Worm (Caenorhabditis elegans) whole organism, L1 larva: ENCODE measurements around the gene cuc-1.

Experiments used
- C04F5.9 ChIP-seq: sonication (generic microtip); optimal IDR thresholded peaks from 2 replicates; lab custom pipeline; 2016; ENCODE audit warnings: missing genetic modification characterization, missing compliant biosample characterization
- C16A3.4 ChIP-seq: fragments of 150-350 bp; optimal IDR thresholded peaks from 2 replicates; lab custom pipeline; 2014; ENCODE audit warnings: missing biosample characterization, missing genetic modification characterization
- F16B12.6 ChIP-seq: fragments of 150-350 bp; optimal IDR thresholded peaks from 2 replicates; lab custom pipeline; 2014; ENCODE audit warnings: missing biosample characterization, missing genetic modification characterization
- Y116A8C.19 ChIP-seq: sonication (generic microtip); optimal IDR thresholded peaks from 2 replicates; lab custom pipeline; 2016; ENCODE audit warnings: missing compliant biosample characterization, missing genetic modification characterization, borderline replicate concordance
- aha-1 ChIP-seq: fragments of 150-350 bp; optimal IDR thresholded peaks from 2 replicates; lab custom pipeline; 2014; ENCODE audit warnings: missing biosample characterization, missing genetic modification characterization
- alr-1 ChIP-seq: fragments of 200-800 bp; sonication (Bioruptor generic); optimal IDR thresholded peaks from 2 replicates; lab custom pipeline; 2018; ENCODE audit warnings: borderline replicate concordance, mild to moderate bottlenecking, missing genetic modification characterization, missing compliant biosample characterization
- aly-2 ChIP-seq: fragments of 150-350 bp; optimal IDR thresholded peaks from 2 replicates; lab custom pipeline; 2014; ENCODE audit warnings: missing biosample characterization, missing genetic modification characterization
- ama-1 ChIP-seq: fragments of 150-350 bp; optimal IDR thresholded peaks from 2 replicates; lab custom pipeline; 2014
- blmp-1 ChIP-seq: fragments of 150-350 bp; optimal IDR thresholded peaks from 2 replicates; lab custom pipeline; 2014; ENCODE audit warnings: missing biosample characterization, missing genetic modification characterization
- ceh-63 ChIP-seq: fragments of 200-800 bp; sonication (Bioruptor generic); optimal IDR thresholded peaks from 2 replicates; lab custom pipeline; 2018; ENCODE audit warnings: mild to moderate bottlenecking, missing genetic modification characterization, missing compliant biosample characterization
- dsc-1 ChIP-seq: sonication (generic microtip); optimal IDR thresholded peaks from 2 replicates; lab custom pipeline; 2016; ENCODE audit warnings: mild to moderate bottlenecking, missing genetic modification characterization, missing compliant biosample characterization
- efl-3 ChIP-seq: fragments of 200-800 bp; sonication (Bioruptor generic); optimal IDR thresholded peaks from 2 replicates; lab custom pipeline; 2018; ENCODE audit warnings: mild to moderate bottlenecking, missing genetic modification characterization, missing compliant biosample characterization
- egl-13 ChIP-seq: sonication (generic microtip); optimal IDR thresholded peaks from 2 replicates; lab custom pipeline; 2016; ENCODE audit warnings: missing genotype, missing genetic modification reagents, missing genetic modification characterization, missing compliant biosample characterization
- egl-27 ChIP-seq, 2 experiments: fragments of 150-350 bp in 1 of 2; sonication (generic microtip); optimal IDR thresholded peaks; 3 replicates each; lab custom pipeline; 2017 to 2018; ENCODE audit warnings: missing biosample characterization in 2 of 2, missing genetic modification characterization in 2 of 2, missing genetic modification reagents in 2 of 2
- elt-2 ChIP-seq: sonication (generic microtip); optimal IDR thresholded peaks from 2 replicates; lab custom pipeline; 2016; ENCODE audit warnings: missing genetic modification characterization, mild to moderate bottlenecking, inconsistent platforms, missing compliant biosample characterization, missing genetic modification reagents
- elt-3 ChIP-seq, 6 experiments: fragments of 150-350 bp in 1 of 6; sonication (generic microtip); optimal IDR thresholded peaks; 2 replicates each; lab custom pipeline; 2017 to 2018; ENCODE audit warnings: missing biosample characterization in 6 of 6, missing genetic modification characterization in 6 of 6, inconsistent platforms in 1 of 6
- ets-5 ChIP-seq: fragments of 200-800 bp; sonication (Bioruptor generic); IDR thresholded peaks from 2 replicates; pipeline ENCODE4 v1.3.6; 2022; ENCODE audit warnings: missing genetic modification characterization, missing compliant biosample characterization
- fkh-10 ChIP-seq: sonication (generic microtip); optimal IDR thresholded peaks from 2 replicates; lab custom pipeline; 2017; ENCODE audit warnings: missing biosample characterization, missing genetic modification reagents, missing genetic modification characterization
- fkh-4 ChIP-seq: sonication (generic microtip); optimal IDR thresholded peaks from 2 replicates; lab custom pipeline; 2016; ENCODE audit warnings: missing compliant biosample characterization, missing genetic modification characterization, borderline replicate concordance
- hlh-17 ChIP-seq: fragments of 200-800 bp; sonication (Bioruptor generic); optimal IDR thresholded peaks from 2 replicates; lab custom pipeline; 2018; ENCODE audit warnings: missing genetic modification characterization, mild to moderate bottlenecking, missing compliant biosample characterization, moderate library complexity, borderline replicate concordance
- hpl-2 ChIP-seq: fragments of 150-350 bp; optimal IDR thresholded peaks from 2 replicates; lab custom pipeline; 2014; ENCODE audit warnings: missing biosample characterization, missing genetic modification reagents, missing genetic modification characterization
- isw-1 ChIP-seq: fragments of 200-800 bp; sonication (Bioruptor generic); IDR thresholded peaks from 2 replicates; pipeline ENCODE4 v1.3.6; 2022; ENCODE audit warnings: missing genetic modification characterization, missing compliant biosample characterization
- lin-13 ChIP-seq: fragments of 150-350 bp; optimal IDR thresholded peaks from 2 replicates; lab custom pipeline; 2014; ENCODE audit warnings: missing biosample characterization, missing genetic modification reagents, missing genetic modification characterization
- lin-14 ChIP-seq: fragments of 200-800 bp; sonication (Bioruptor generic); optimal IDR thresholded peaks from 2 replicates; lab custom pipeline; 2018; ENCODE audit warnings: mild to moderate bottlenecking, missing genetic modification characterization, moderate library complexity, missing compliant biosample characterization
- lin-15B ChIP-seq: fragments of 150-350 bp; sonication (generic microtip); optimal IDR thresholded peaks from 3 replicates; lab custom pipeline; 2014; ENCODE audit warnings: missing biosample characterization, missing genetic modification characterization
- lin-35 ChIP-seq, 2 experiments: fragments of 150-350 bp; optimal IDR thresholded peaks; 2 replicates each; lab custom pipeline; 2014; ENCODE audit warnings: missing biosample characterization in 2 of 2, missing genetic modification characterization in 2 of 2, missing genetic modification reagents in 2 of 2
- lin-39 ChIP-seq: fragments of 150-350 bp; optimal IDR thresholded peaks from 2 replicates; lab custom pipeline; 2014; ENCODE audit warnings: missing biosample characterization, missing genetic modification reagents, missing genetic modification characterization
- mab-9 ChIP-seq: fragments of 200-800 bp; sonication (Bioruptor generic); IDR thresholded peaks from 2 replicates; pipeline ENCODE4 v1.3.6; 2022; ENCODE audit warnings: missing genetic modification reagents, missing genetic modification characterization, missing compliant biosample characterization
- mep-1 ChIP-seq: fragments of 150-350 bp; optimal IDR thresholded peaks from 2 replicates; lab custom pipeline; 2014; ENCODE audit warnings: missing biosample characterization, missing genetic modification characterization
- nhr-11 ChIP-seq: fragments of 150-350 bp; optimal IDR thresholded peaks from 2 replicates; lab custom pipeline; 2014; ENCODE audit warnings: missing biosample characterization, missing genetic modification characterization
- nhr-12 ChIP-seq: sonication (generic microtip); optimal IDR thresholded peaks from 2 replicates; lab custom pipeline; 2017; ENCODE audit warnings: missing biosample characterization, missing genetic modification characterization
- nhr-19 ChIP-seq: fragments of 200-800 bp; sonication (Bioruptor generic); conservative IDR thresholded peaks from 2 replicates; pipeline ENCODE4 v1.3.6; 2022; ENCODE audit warnings: missing genetic modification characterization, missing compliant biosample characterization
- nhr-47 ChIP-seq: sonication (generic microtip); optimal IDR thresholded peaks from 2 replicates; lab custom pipeline; 2016; ENCODE audit warnings: mild to moderate bottlenecking, missing genetic modification characterization, moderate library complexity, missing compliant biosample characterization
- nhr-71 ChIP-seq: sonication (generic microtip); optimal IDR thresholded peaks from 2 replicates; lab custom pipeline; 2016; ENCODE audit warnings: mild to moderate bottlenecking, missing genetic modification characterization, moderate library complexity, missing compliant biosample characterization
- nhr-76 ChIP-seq: sonication (generic microtip); optimal IDR thresholded peaks from 2 replicates; lab custom pipeline; 2017; ENCODE audit warnings: missing biosample characterization, missing genetic modification characterization
- nhr-77 ChIP-seq: fragments of 150-350 bp; optimal IDR thresholded peaks from 2 replicates; lab custom pipeline; 2014; ENCODE audit warnings: missing biosample characterization, missing genetic modification characterization
- nhr-84 ChIP-seq: sonication (generic microtip); optimal IDR thresholded peaks from 2 replicates; lab custom pipeline; 2017; ENCODE audit warnings: missing biosample characterization, missing genetic modification characterization
- nhr-85 ChIP-seq: sonication (generic microtip); peaks from one replicate; lab custom pipeline; 2016; ENCODE audit warnings: missing genetic modification characterization, inconsistent platforms, missing compliant biosample characterization
- rnt-1 ChIP-seq: sonication (generic microtip); optimal IDR thresholded peaks from 2 replicates; lab custom pipeline; 2016; ENCODE audit warnings: mild to moderate bottlenecking, missing genetic modification characterization, moderate library complexity, missing compliant biosample characterization
- skn-1 ChIP-seq: fragments of 150-350 bp; optimal IDR thresholded peaks from 2 replicates; lab custom pipeline; 2014; ENCODE audit warnings: missing biosample characterization, missing genetic modification characterization
- snpc-4 ChIP-seq: fragments of 150-350 bp; optimal IDR thresholded peaks from 2 replicates; lab custom pipeline; 2014; ENCODE audit warnings: missing biosample characterization, missing genetic modification characterization
- snu-23 ChIP-seq: sonication (generic microtip); optimal IDR thresholded peaks from 2 replicates; lab custom pipeline; 2016; ENCODE audit warnings: missing genetic modification characterization, missing compliant biosample characterization
- sox-4 ChIP-seq: sonication (generic microtip); optimal IDR thresholded peaks from 2 replicates; lab custom pipeline; 2016; ENCODE audit warnings: missing genetic modification characterization, missing compliant biosample characterization
- sptf-1 ChIP-seq: fragments of 150-350 bp; optimal IDR thresholded peaks from 2 replicates; lab custom pipeline; 2014; ENCODE audit warnings: missing biosample characterization, missing genetic modification characterization
- sup-37 ChIP-seq: fragments of 200-800 bp; sonication (Bioruptor generic); optimal IDR thresholded peaks from 2 replicates; lab custom pipeline; 2018; ENCODE audit warnings: mild to moderate bottlenecking, missing genetic modification characterization, missing compliant biosample characterization
- swsn-7 ChIP-seq: sonication (generic microtip); optimal IDR thresholded peaks from 2 replicates; lab custom pipeline; 2016; ENCODE audit warnings: missing genetic modification characterization, missing compliant biosample characterization
- unc-30 ChIP-seq: sonication (generic microtip); optimal IDR thresholded peaks from 2 replicates; lab custom pipeline; 2017; ENCODE audit warnings: missing biosample characterization, missing genetic modification characterization
- unc-86 ChIP-seq: sonication (generic microtip); optimal IDR thresholded peaks from 2 replicates; lab custom pipeline; 2016; ENCODE audit warnings: missing genetic modification characterization, missing compliant biosample characterization
- xbp-1 ChIP-seq: sonication (generic microtip); optimal IDR thresholded peaks from 2 replicates; lab custom pipeline; 2016; ENCODE audit warnings: missing genetic modification characterization, missing compliant biosample characterization
- zag-1 ChIP-seq: fragments of 150-350 bp; optimal IDR thresholded peaks from 2 replicates; lab custom pipeline; 2014; ENCODE audit warnings: missing biosample characterization, missing genetic modification characterization
- zip-4 ChIP-seq: fragments of 200-800 bp; sonication (Bioruptor generic); optimal IDR thresholded peaks from 2 replicates; lab custom pipeline; 2018; ENCODE audit warnings: mild to moderate bottlenecking, missing genetic modification characterization, moderate library complexity, missing compliant biosample characterization
- ztf-11 ChIP-seq, 2 experiments: sonication (generic microtip); optimal IDR thresholded peaks; 2 replicates each; lab custom pipeline; 2016 to 2017; ENCODE audit warnings: missing genetic modification characterization in 2 of 2, missing biosample characterization in 1 of 2, missing compliant biosample characterization in 1 of 2

The cuc-1 gene

DNA sequence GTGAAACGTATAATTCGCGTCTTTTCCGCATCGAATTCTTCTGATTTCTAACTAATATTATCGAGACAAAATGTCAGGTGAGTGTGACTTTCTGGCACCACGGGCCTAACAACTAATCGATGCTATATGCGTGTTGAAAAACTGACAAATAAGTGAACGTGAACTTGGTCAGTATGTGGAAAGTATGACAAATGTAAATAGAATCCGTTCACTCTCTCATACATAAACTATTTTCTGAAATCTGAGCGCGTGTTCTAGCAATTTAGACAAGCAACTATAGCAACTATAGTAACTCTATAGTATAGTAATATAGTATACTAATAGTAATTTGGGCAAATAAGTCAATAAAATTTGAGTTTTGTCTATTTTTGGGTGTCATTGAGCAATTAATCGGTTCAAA lies 31.5 kb upstream of the cuc-1 start:
- no peak for TF ChIP-seq hlh-17
- no peak for TF ChIP-seq dsc-1 (tag; lab: Kevin White, UChicago)
- no peak for TF ChIP-seq skn-1 (tag; lab: Kevin White, UChicago)
- no peak for TF ChIP-seq rnt-1 (tag; lab: Kevin White, UChicago)
- no peak for TF ChIP-seq elt-2 (tag; lab: Kevin White, UChicago)
- no peak for TF ChIP-seq ztf-11 (tag; optimal IDR thresholded peaks at IDR 0.05; lab: Kevin White, UChicago)
- TF ChIP-seq zip-4: no peak
- no peak for TF ChIP-seq lin-13
- TF ChIP-seq aha-1: no peak
- no peak for TF ChIP-seq unc-86 (tag; lab: Kevin White, UChicago)
- TF ChIP-seq nhr-11 (tag; lab: Kevin White, UChicago): no peak
- no peak for TF ChIP-seq blmp-1 (tag; lab: Kevin White, UChicago)
- TF ChIP-seq C04F5.9 (tag; lab: Kevin White, UChicago): no peak
- no peak for TF ChIP-seq fkh-10 (GFP tag; lab: Kevin White, UChicago)
- TF ChIP-seq sup-37: no peak
- no peak for TF ChIP-seq nhr-85 (tag; lab: Kevin White, UChicago)
- no peak for TF ChIP-seq nhr-19
- TF ChIP-seq isw-1 (GFP tag; lab: Robert Waterston, UW): no peak
- TF ChIP-seq, all 84 proteins: peak for 0

DNA sequence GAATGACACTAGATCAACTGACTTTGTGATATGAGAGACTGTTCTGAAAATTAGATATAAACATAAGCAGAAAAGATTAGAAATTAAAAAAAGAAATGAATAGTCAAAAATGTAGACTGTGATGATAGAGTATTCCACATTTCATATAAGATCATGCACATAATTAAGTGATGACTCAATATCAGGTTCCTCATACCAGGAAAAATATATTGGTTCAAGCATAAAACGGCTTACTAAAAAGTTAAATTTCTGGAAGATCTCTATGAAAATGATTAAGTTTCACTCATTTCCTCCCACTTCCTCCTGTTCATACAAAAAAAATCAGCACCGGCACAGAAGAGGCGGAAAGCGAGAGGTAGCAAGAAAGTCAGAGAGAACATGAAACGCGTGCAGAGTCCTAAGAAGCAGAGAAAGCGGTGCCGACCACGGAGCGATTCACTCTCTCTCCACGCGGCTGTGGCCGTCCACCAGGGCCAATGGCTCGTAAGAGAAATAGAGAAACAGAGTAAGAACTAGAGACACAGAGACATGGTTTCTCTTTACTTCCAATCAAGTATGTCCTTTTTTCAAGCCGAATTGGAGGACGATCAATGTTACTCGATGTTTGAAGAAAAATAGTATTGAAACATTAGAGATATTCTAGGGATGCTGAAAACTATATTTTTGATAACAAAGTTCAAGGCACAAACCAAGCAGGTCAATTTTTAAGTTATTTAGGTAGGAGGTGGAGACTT lies 31.0 kb upstream of the cuc-1 start, which contains the start of the genes ZK688.5 and fahd-1:
ZK688.5 (minus strand) TSS at position 51 of the 734 bp plus-strand sequence.
fahd-1 (plus strand) TSS at position 684 of the 734 bp plus-strand sequence.
- TF ChIP-seq ets-5 (no peak), zag-1 (tag; lab: Kevin White, UChicago) (no peak), sox-4 (no peak), alr-1 (tag; lab: Kevin White, UChicago) (no peak), egl-13 (tag; lab: Kevin White, UChicago) (no peak), egl-27 (tag; optimal IDR thresholded peaks at IDR 0.05; lab: Kevin White, UChicago) (no peak), efl-3 (GFP tag; lab: Kevin White, UChicago) (no peak), mep-1 (tag; lab: Kevin White, UChicago) (peak; percentile 70), aly-2 (tag; lab: Kevin White, UChicago) (no peak), ceh-63 (no peak), nhr-77 (tag; lab: Kevin White, UChicago) (peak; percentile 49), lin-35 (GFP tag; optimal IDR thresholded peaks at IDR 0.05; lab: Kevin White, UChicago) (peak; percentile 70 to 71), ama-1 (no peak), C16A3.4 (tag; lab: Kevin White, UChicago) (peak; percentile 60), lin-15B (tag; lab: Kevin White, UChicago) (no peak), elt-2 (tag; lab: Kevin White, UChicago) (peak; percentile 21), nhr-11 (tag; lab: Kevin White, UChicago) (no peak), sptf-1 (tag; lab: Kevin White, UChicago) (no peak), Y116A8C.19 (tag; lab: Kevin White, UChicago) (no peak), mab-9 (no peak), lin-14 (GFP tag; lab: Kevin White, UChicago) (peak; percentile 91), fkh-4 (tag; lab: Kevin White, UChicago) (no peak), F16B12.6 (tag; lab: Kevin White, UChicago) (peak; percentile 41), nhr-47 (peak; percentile 70), nhr-76 (tag; lab: Kevin White, UChicago) (no peak), unc-30 (no peak), xbp-1 (peak; percentile 55), nhr-12 (tag; lab: Kevin White, UChicago) (no peak), hpl-2 (GFP tag; lab: Kevin White, UChicago) (no peak), snpc-4 (tag; lab: Kevin White, UChicago) (peak; percentile 51), lin-39 (no peak), hlh-17 (no peak), nhr-71 (tag; lab: Kevin White, UChicago) (peak; percentile 83), elt-3 (tag; optimal IDR thresholded peaks at IDR 0.05; lab: Kevin White, UChicago) (peak in 2 of 6 experiments; percentile 41 to 48), snu-23 (peak; percentile 81), swsn-7 (tag; lab: Kevin White, UChicago) (peak; percentile 76), nhr-84 (tag; lab: Kevin White, UChicago) (no peak)
